Fruit fly (Drosophila melanogaster) whole organism, embryonic: ENCODE results near the gene CG31139.

Experiments used
- CG10431 ChIP-seq: fragments of 200-800 bp; sonication (Bioruptor generic); optimal IDR thresholded peaks from 3 replicates; lab custom pipeline; 2018; ENCODE audit warnings: missing biosample characterization, mild to moderate bottlenecking, missing genetic modification characterization
- CG11085 ChIP-seq: fragments of 200-800 bp; sonication (Bioruptor generic); IDR thresholded peaks from 2 replicates; pipeline ENCODE4 v1.3.6; 2022; ENCODE audit warnings: missing biosample characterization, missing genetic modification characterization
- CG12659 ChIP-seq: fragments of 200-800 bp; sonication (Bioruptor generic); optimal IDR thresholded peaks from 3 replicates; lab custom pipeline; 2017; ENCODE audit warnings: mild to moderate bottlenecking, missing biosample characterization, missing genetic modification reagents, missing genetic modification characterization
- CG13424 ChIP-seq: fragments of 200-800 bp; sonication (Bioruptor generic); optimal IDR thresholded peaks from 2 replicates; lab custom pipeline; 2019; ENCODE audit warnings: missing biosample characterization, mild to moderate bottlenecking, missing genetic modification characterization, moderate library complexity
- CG14441 ChIP-seq: fragments of 200-800 bp; sonication (Bioruptor generic); IDR thresholded peaks from 2 replicates; pipeline ENCODE4 v1.3.6; 2022; ENCODE audit warnings: missing biosample characterization, missing genetic modification characterization
- CG14710 ChIP-seq: fragments of 200-800 bp; sonication (Bioruptor generic); optimal IDR thresholded peaks from 3 replicates; lab custom pipeline; 2019; ENCODE audit warnings: missing biosample characterization, mild to moderate bottlenecking, missing genetic modification characterization, moderate library complexity
- CG1603 ChIP-seq: fragments of 200-800 bp; sonication (Bioruptor generic); optimal IDR thresholded peaks from 2 replicates; lab custom pipeline; 2019; ENCODE audit warnings: missing biosample characterization, mild to moderate bottlenecking, missing genetic modification characterization, moderate library complexity
- CG17802 ChIP-seq: fragments of 200-800 bp; sonication (Bioruptor generic); optimal IDR thresholded peaks from 2 replicates; lab custom pipeline; 2018; ENCODE audit warnings: missing biosample characterization, mild to moderate bottlenecking, missing genetic modification characterization, moderate library complexity
- CG17829 ChIP-seq: fragments of 200-800 bp; optimal IDR thresholded peaks from 2 replicates; lab custom pipeline; 2019; ENCODE audit warnings: missing biosample characterization, mild to moderate bottlenecking, missing genetic modification characterization, moderate library complexity
- CG1792 ChIP-seq: fragments of 200-800 bp; sonication (Bioruptor generic); optimal IDR thresholded peaks from 2 replicates; lab custom pipeline; 2016; ENCODE audit warnings: missing biosample characterization, missing genetic modification characterization
- CG3163 ChIP-seq: fragments of 200-800 bp; sonication (Bioruptor generic); optimal IDR thresholded peaks from 3 replicates; lab custom pipeline; 2016; ENCODE audit warnings: missing biosample characterization, missing genetic modification characterization
- CG32532 ChIP-seq: fragments of 200-800 bp; sonication (Bioruptor generic); IDR thresholded peaks from 2 replicates; pipeline ENCODE4 v1.3.6; 2022; ENCODE audit warnings: missing biosample characterization, missing genetic modification characterization
- CG33213 ChIP-seq: fragments of 200-800 bp; sonication (Bioruptor generic); optimal IDR thresholded peaks from 3 replicates; lab custom pipeline; 2016; ENCODE audit warnings: missing biosample characterization, missing genetic modification characterization
- CG34422 ChIP-seq: fragments of 200-800 bp; sonication (Bioruptor generic); IDR thresholded peaks from 3 replicates; pipeline ENCODE4 v1.3.6; 2022; ENCODE audit warnings: missing biosample characterization, missing genetic modification characterization
- CG3847 ChIP-seq: fragments of 200-800 bp; sonication (Bioruptor generic); IDR thresholded peaks from 2 replicates; pipeline ENCODE4 v1.3.6; 2022; ENCODE audit warnings: missing biosample characterization, missing genetic modification characterization
- CG43689 ChIP-seq: fragments of 200-800 bp; sonication (Bioruptor generic); IDR thresholded peaks from 2 replicates; pipeline ENCODE4 v1.3.6; 2022; ENCODE audit warnings: missing biosample characterization, missing genetic modification characterization
- CG4617 ChIP-seq: fragments of 200-800 bp; sonication (Bioruptor generic); optimal IDR thresholded peaks from 3 replicates; lab custom pipeline; 2016; ENCODE audit warnings: missing biosample characterization, missing genetic modification characterization, borderline replicate concordance
- CG7745 ChIP-seq: fragments of 200-800 bp; sonication (Bioruptor generic); optimal IDR thresholded peaks from 2 replicates; lab custom pipeline; 2018; ENCODE audit warnings: missing biosample characterization, mild to moderate bottlenecking, missing genetic modification characterization, moderate library complexity
- CG7786 ChIP-seq: fragments of 200-800 bp; sonication (Bioruptor generic); optimal IDR thresholded peaks from 2 replicates; lab custom pipeline; 2016; ENCODE audit warnings: missing biosample characterization, missing genetic modification characterization
- CG7839 ChIP-seq: fragments of 200-800 bp; sonication (Bioruptor generic); optimal IDR thresholded peaks from 3 replicates; lab custom pipeline; 2018; ENCODE audit warnings: missing biosample characterization, mild to moderate bottlenecking, missing genetic modification characterization, moderate library complexity
- CG9437 ChIP-seq: fragments of 200-800 bp; sonication (Bioruptor generic); optimal IDR thresholded peaks from 2 replicates; lab custom pipeline; 2018; ENCODE audit warnings: missing biosample characterization, mild to moderate bottlenecking, missing genetic modification characterization
- CrebB ChIP-seq: fragments of 200-800 bp; sonication (Bioruptor generic); optimal IDR thresholded peaks from 3 replicates; lab custom pipeline; 2018; ENCODE audit warnings: missing biosample characterization, mild to moderate bottlenecking, missing genetic modification characterization
- Lim3 ChIP-seq: fragments of 200-800 bp; sonication (Bioruptor generic); IDR thresholded peaks from 2 replicates; pipeline ENCODE4 v1.3.6; 2022; ENCODE audit warnings: missing biosample characterization, missing genetic modification characterization
- Lpt ChIP-seq: fragments of >200 bp; optimal IDR thresholded peaks from 2 replicates; lab custom pipeline; 2018; ENCODE audit warnings: missing biosample characterization, missing genetic modification characterization
- Mrtf ChIP-seq: fragments of 200-800 bp; sonication (Bioruptor generic); IDR thresholded peaks from 3 replicates; pipeline ENCODE4 v1.3.6; 2022; ENCODE audit warnings: missing biosample characterization, missing genetic modification characterization
- Myb ChIP-seq: fragments of 200-800 bp; sonication (Bioruptor generic); optimal IDR thresholded peaks from 2 replicates; lab custom pipeline; 2016; ENCODE audit warnings: missing biosample characterization, missing genetic modification characterization
- NC2α ChIP-seq: fragments of 200-800 bp; sonication (Bioruptor generic); optimal IDR thresholded peaks from 2 replicates; lab custom pipeline; 2016; ENCODE audit warnings: missing biosample characterization, missing genetic modification characterization
- NFAT ChIP-seq: fragments of 200-800 bp; sonication (Bioruptor generic); IDR thresholded peaks from 2 replicates; pipeline ENCODE4 v1.3.6; 2022; ENCODE audit warnings: missing biosample characterization, missing genetic modification characterization
- NfI ChIP-seq: fragments of 200-800 bp; sonication (Bioruptor generic); optimal IDR thresholded peaks from 3 replicates; lab custom pipeline; 2018; ENCODE audit warnings: missing biosample characterization, mild to moderate bottlenecking, missing genetic modification characterization, moderate library complexity
- Pdp1 ChIP-seq, 2 experiments: fragments of 200-800 bp; sonication (Bioruptor generic); optimal IDR thresholded peaks; 3 replicates each; lab custom pipeline; 2016; ENCODE audit warnings: missing biosample characterization in 2 of 2, missing genetic modification characterization in 2 of 2, mild to moderate bottlenecking in 1 of 2, moderate library complexity in 1 of 2
- Sox102F ChIP-seq: fragments of 200-800 bp; sonication (Bioruptor generic); optimal IDR thresholded peaks from 2 replicates; lab custom pipeline; 2018; ENCODE audit warnings: missing biosample characterization, mild to moderate bottlenecking, missing genetic modification characterization, moderate library complexity
- Ssrp ChIP-seq: fragments of 200-800 bp; sonication (Bioruptor generic); optimal IDR thresholded peaks from 2 replicates; lab custom pipeline; 2018; ENCODE audit warnings: missing biosample characterization, mild to moderate bottlenecking, missing genetic modification characterization, moderate library complexity
- TFAM ChIP-seq: fragments of 200-800 bp; sonication (Bioruptor generic); optimal IDR thresholded peaks from 2 replicates; lab custom pipeline; 2017; ENCODE audit warnings: missing biosample characterization, missing genetic modification characterization, inconsistent platforms
- bigmax ChIP-seq: fragments of 200-800 bp; sonication (Bioruptor generic); optimal IDR thresholded peaks from 2 replicates; lab custom pipeline; 2018; ENCODE audit warnings: missing biosample characterization, mild to moderate bottlenecking, missing genetic modification characterization
- dmrt99B ChIP-seq: fragments of 200-800 bp; sonication (Bioruptor generic); optimal IDR thresholded peaks from 2 replicates; lab custom pipeline; 2018; ENCODE audit warnings: missing biosample characterization, mild to moderate bottlenecking, missing genetic modification characterization, moderate library complexity
- esg ChIP-seq: fragments of 200-800 bp; sonication (Bioruptor generic); conservative IDR thresholded peaks from 2 replicates; pipeline ENCODE4 v1.3.6; 2022; ENCODE audit warnings: missing biosample characterization, missing genetic modification characterization
- grau ChIP-seq: fragments of 200-800 bp; optimal IDR thresholded peaks from 3 replicates; lab custom pipeline; 2019; ENCODE audit warnings: missing biosample characterization, mild to moderate bottlenecking, missing genetic modification characterization, moderate library complexity
- kni ChIP-seq: fragments of 200-800 bp; sonication (Bioruptor generic); optimal IDR thresholded peaks from 3 replicates; lab custom pipeline; 2017; ENCODE audit warnings: mild to moderate bottlenecking, missing biosample characterization, missing genetic modification reagents, missing genetic modification characterization
- lov ChIP-seq, 2 experiments: fragments of 200-800 bp in 1 of 2; fragments of >200 bp in 1 of 2; sonication (Bioruptor generic) in 1 of 2; IDR thresholded peaks in 1 of 2; optimal IDR thresholded peaks in 1 of 2; 2 replicates in 1 of 2; 3 replicates in 1 of 2; pipeline versions ENCODE4 v1.3.6 to Lab custom; 2017 to 2022; ENCODE audit warnings: missing biosample characterization in 1 of 2, missing genetic modification characterization in 1 of 2
- mld ChIP-seq: fragments of 200-800 bp; sonication (Bioruptor generic); IDR thresholded peaks from 3 replicates; pipeline ENCODE4 v1.3.6; 2022; ENCODE audit warnings: missing biosample characterization, missing genetic modification characterization; ENCODE audit not compliant: partially characterized antibody
- onecut ChIP-seq: fragments of 200-800 bp; sonication (Bioruptor generic); IDR thresholded peaks from 2 replicates; pipeline ENCODE4 v1.3.6; 2022; ENCODE audit warnings: missing biosample characterization, missing genetic modification characterization
- schlank ChIP-seq: fragments of 200-800 bp; sonication (Bioruptor generic); optimal IDR thresholded peaks from 2 replicates; lab custom pipeline; 2018; ENCODE audit warnings: missing biosample characterization, mild to moderate bottlenecking, missing genetic modification characterization
- sd ChIP-seq: fragments of 200-800 bp; sonication (Bioruptor generic); optimal IDR thresholded peaks from 3 replicates; lab custom pipeline; 2018; ENCODE audit warnings: missing biosample characterization, mild to moderate bottlenecking, missing genetic modification characterization, moderate library complexity
- shn ChIP-seq: fragments of 200-800 bp; sonication (Bioruptor generic); optimal IDR thresholded peaks from 3 replicates; lab custom pipeline; 2016; ENCODE audit warnings: missing biosample characterization, missing genetic modification characterization
- tio ChIP-seq: fragments of 200-800 bp; sonication (Bioruptor generic); optimal IDR thresholded peaks from 2 replicates; lab custom pipeline; 2017; ENCODE audit warnings: missing biosample characterization, missing genetic modification characterization, inconsistent platforms
- toy ChIP-seq: fragments of 200-800 bp; sonication (Bioruptor generic); IDR thresholded peaks from 2 replicates; pipeline ENCODE4 v1.3.6; 2022; ENCODE audit warnings: missing biosample characterization, missing genetic modification characterization
- twi ChIP-seq: fragments of 200-800 bp; optimal IDR thresholded peaks from 2 replicates; lab custom pipeline; 2019; ENCODE audit warnings: missing biosample characterization, mild to moderate bottlenecking, missing genetic modification characterization, moderate library complexity

CG31139 gene

DNA sequence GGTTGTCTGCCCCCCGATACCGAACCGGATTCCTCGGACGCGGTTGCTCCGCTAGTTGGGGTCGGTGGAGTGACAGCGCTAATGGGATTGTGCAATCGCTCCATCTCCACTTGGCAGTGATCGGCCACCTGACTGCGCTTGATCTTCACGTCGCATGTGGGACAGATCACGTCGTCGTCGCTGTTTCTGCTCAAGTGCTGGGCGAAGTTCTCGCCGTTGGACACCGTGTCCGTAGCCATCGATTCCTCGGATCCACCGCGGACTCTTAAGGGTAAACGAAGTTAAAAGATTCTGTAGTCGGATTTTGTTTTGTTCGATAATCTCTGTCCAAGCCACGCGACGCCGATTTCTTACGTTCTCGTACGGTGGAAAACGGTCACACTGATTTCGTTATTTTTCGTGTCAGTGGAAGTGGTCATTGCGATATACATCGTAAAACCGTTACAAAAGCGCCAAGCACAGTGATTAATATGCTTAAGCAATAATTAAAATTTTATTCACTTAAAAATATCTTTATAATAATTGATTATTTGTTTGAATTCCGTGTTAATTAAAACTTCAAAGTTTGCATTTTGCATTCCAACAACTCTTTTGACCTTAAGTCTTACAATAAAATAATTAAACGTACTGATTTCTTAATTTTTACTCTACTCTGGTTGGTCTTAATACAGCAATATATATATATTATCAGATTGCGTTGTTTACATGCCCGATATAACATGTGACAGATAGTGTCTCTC is 22.7 kb downstream of the CG31139 start, which contains the start of gene RNF220 (continued):
- TF ChIP-seq NfI (no peak), CG17829 (tag; lab: Kevin White, UChicago) (peak; percentile 1), CG7745 (tag; lab: Kevin White, UChicago) (no peak), CG43689 (GFP tag; lab: Robert Waterston, UW) (no peak), Ssrp (tag; lab: Kevin White, UChicago) (no peak), NC2α (no peak), CG1603 (tag; lab: Kevin White, UChicago) (peak; percentile 41), CG13424 (no peak), CG14710 (tag; lab: Kevin White, UChicago) (peak; percentile 56), onecut (GFP tag; lab: Robert Waterston, UW) (no peak), Sox102F (GFP tag; lab: Kevin White, UChicago) (peak; percentile 5), CG34422 (GFP tag; lab: Robert Waterston, UW) (no peak), CG11085 (no peak), CG1792 (GFP tag; lab: Kevin White, UChicago) (no peak), CG14441 (GFP tag; lab: Robert Waterston, UW) (0 out of 2 replicates have a peak, but pooled peaks have one; percentile 4), Pdp1 (GFP tag; optimal IDR thresholded peaks at IDR 0.05; lab: Kevin White, UChicago) (peak in 1 of 2 experiments; percentile 58), twi (no peak), NFAT (GFP tag; lab: Robert Waterston, UW) (no peak), sd (tag; lab: Kevin White, UChicago) (no peak), CG17802 (no peak), Mrtf (GFP tag; lab: Robert Waterston, UW) (no peak), schlank (tag; lab: Kevin White, UChicago) (no peak), CG7839 (tag; lab: Kevin White, UChicago) (peak; percentile 39), CG9437 (GFP tag; lab: Kevin White, UChicago) (peak; percentile 97), CG4617 (GFP tag; lab: Kevin White, UChicago) (peak; percentile 5), Lim3 (no peak), Myb (GFP tag; lab: Kevin White, UChicago) (peak; percentile 68), dmrt99B (tag; lab: Kevin White, UChicago) (peak; percentile 13), shn (GFP tag; lab: Kevin White, UChicago) (no peak), lov (optimal IDR thresholded peaks at IDR 0.05; lab: Kevin White, UChicago) (no peak), lov (GFP tag; IDR thresholded peaks at IDR 0.05; lab: Robert Waterston, UW) (no peak), grau (tag; lab: Kevin White, UChicago) (peak; percentile 33), esg (GFP tag; lab: Robert Waterston, UW) (no peak), CG33213 (GFP tag; lab: Kevin White, UChicago) (no peak)

DNA sequence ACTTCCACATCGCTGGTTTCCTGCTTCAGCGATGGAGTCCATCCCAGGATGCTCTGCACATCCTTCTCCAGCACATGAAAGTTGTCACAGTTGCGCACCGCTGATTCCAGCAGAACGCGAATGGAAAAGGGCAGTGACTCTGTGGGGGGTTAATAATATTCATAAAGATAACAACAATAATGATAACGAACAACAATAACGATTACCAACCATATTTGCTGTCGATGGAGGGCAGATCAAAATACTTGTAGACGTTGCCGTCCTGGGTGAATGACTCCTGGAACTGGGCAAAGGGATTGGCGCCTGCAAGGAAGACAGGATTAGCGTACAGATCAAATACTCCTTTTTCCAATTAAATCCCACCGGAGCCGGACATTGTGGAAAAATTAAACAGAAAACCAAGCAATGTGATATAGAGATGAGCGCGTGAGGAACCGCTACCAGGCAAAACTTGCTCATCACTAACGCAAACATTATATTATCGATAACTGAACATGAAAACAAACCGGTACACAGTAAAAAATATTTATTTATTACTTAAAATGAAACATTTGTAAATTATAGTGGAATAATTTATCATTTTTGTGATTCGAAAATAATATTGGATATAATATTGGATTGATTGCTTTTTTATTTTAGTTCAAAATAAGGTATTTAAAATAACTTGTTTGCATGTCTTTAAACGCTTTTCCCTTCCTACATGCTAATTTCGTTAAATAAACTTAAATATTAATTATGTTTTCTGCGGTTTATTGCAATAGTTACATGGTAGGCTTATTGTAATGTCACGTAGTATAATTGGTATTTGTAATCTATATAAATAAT is 24.5 kb downstream of the CG31139 start, which contains the start of gene Irp-1A:
Gene Irp-1A, minus strand, starts transcription at position 439 of the 825 bp plus-strand sequence.
- TF ChIP-seq CG7786 (GFP tag; lab: Kevin White, UChicago) (peak; percentile 17), CrebB (tag; lab: Kevin White, UChicago) (peak; percentile 54), TFAM (GFP tag; lab: Kevin White, UChicago) (no peak), toy (GFP tag; lab: Robert Waterston, UW) (0 out of 2 replicates have a peak, but pooled peaks have one; percentile 56), CG10431 (peak; percentile 7), Lpt (no peak), kni (no peak), tio (GFP tag; lab: Kevin White, UChicago) (no peak), CG7839 (tag; lab: Kevin White, UChicago) (peak; percentile 86), CG3847 (GFP tag; lab: Robert Waterston, UW) (peak; percentile 71), CG32532 (GFP tag; lab: Robert Waterston, UW) (peak; percentile 89), mld (peak; percentile 58; the same call in 2 of the 3 replicates), bigmax (no peak), shn (GFP tag; lab: Kevin White, UChicago) (no peak), CG3163 (GFP tag; lab: Kevin White, UChicago) (no peak), CG12659 (GFP tag; lab: Kevin White, UChicago) (peak; percentile 88)
